Fruit fly (Drosophila melanogaster): Measurements from ENCODE around the gene CG10750.

CG10750 gene

dm6 chr2L:19325420-19325819 lies 25.4 kb downstream of the CG10750 start:
- TF ChIP-seq Dif (GFP tag; optimal IDR thresholded peaks at IDR 0.05; ENCODE audit: partially characterized antibody) = no peak
- TF ChIP-seq HLH106 (tag; optimal IDR thresholded peaks at IDR 0.05) = no peak
- TF ChIP-seq foxo (GFP tag; optimal IDR thresholded peaks at IDR 0.05) = peak in 1 of 2 experiments; percentile 39
- no peak for TF ChIP-seq dmrt93B (GFP tag; optimal IDR thresholded peaks at IDR 0.05)
- TF ChIP-seq dsf (GFP tag; optimal IDR thresholded peaks at IDR 0.05; ENCODE audit: borderline replicate concordance) = no peak
- no peak for TF ChIP-seq brk (GFP tag; optimal IDR thresholded peaks at IDR 0.05)
- no peak for TF ChIP-seq lola (GFP tag; optimal IDR thresholded peaks at IDR 0.05)
- TF ChIP-seq GATAd (GFP tag; optimal IDR thresholded peaks at IDR 0.05) = no peak
- TF ChIP-seq sv (GFP tag; optimal IDR thresholded peaks at IDR 0.05) = no peak
- TF ChIP-seq Hnf4 (GFP tag; optimal IDR thresholded peaks at IDR 0.05) = peak; percentile 0
- no peak for TF ChIP-seq Rel (GFP tag; optimal IDR thresholded peaks at IDR 0.05)
- no peak for TF ChIP-seq Rel (tag; optimal IDR thresholded peaks at IDR 0.05)
- no peak for TF ChIP-seq Jra (GFP tag; optimal IDR thresholded peaks at IDR 0.05)
- no peak for TF ChIP-seq Vsx2 (GFP tag; optimal IDR thresholded peaks at IDR 0.05; ENCODE audit: partially characterized antibody)
- no peak for TF ChIP-seq Hr78 (GFP tag; optimal IDR thresholded peaks at IDR 0.05)
- TF ChIP-seq Mio (GFP tag; optimal IDR thresholded peaks at IDR 0.05) = no peak
- TF ChIP-seq h (GFP tag; optimal IDR thresholded peaks at IDR 0.05) = peak; percentile 48
- TF ChIP-seq N (GFP tag; optimal IDR thresholded peaks at IDR 0.05) = no peak
- TF ChIP-seq woc (GFP tag; optimal IDR thresholded peaks at IDR 0.05) = peak; percentile 1
- no peak for TF ChIP-seq Hr83 (GFP tag; optimal IDR thresholded peaks at IDR 0.05; ENCODE audit: poor library complexity, severe bottlenecking)
- no peak for TF ChIP-seq pan (optimal IDR thresholded peaks at IDR 0.05)
- TF ChIP-seq br (GFP tag; optimal IDR thresholded peaks at IDR 0.05) = peak; percentile 34
- TF ChIP-seq psq (GFP tag; optimal IDR thresholded peaks at IDR 0.05) = peak; percentile 6
- TF ChIP-seq fru (GFP tag; optimal IDR thresholded peaks at IDR 0.05) = peak; percentile 36
- no peak for TF ChIP-seq CG9705 (GFP tag; optimal IDR thresholded peaks at IDR 0.05)
- no peak for TF ChIP-seq tai (GFP tag; optimal IDR thresholded peaks at IDR 0.05)
- TF ChIP-seq CG32264 (GFP tag; optimal IDR thresholded peaks at IDR 0.05) = no peak
- no peak for TF ChIP-seq jim (GFP tag; optimal IDR thresholded peaks at IDR 0.05)
- no peak for TF ChIP-seq Abd-B (GFP tag; optimal IDR thresholded peaks at IDR 0.05)
- TF ChIP-seq ey (GFP tag; optimal IDR thresholded peaks at IDR 0.05) = peak; percentile 41
- no peak for TF ChIP-seq CrebA (GFP tag; optimal IDR thresholded peaks at IDR 0.05; ENCODE audit: borderline replicate concordance)
- TF ChIP-seq sage (GFP tag; optimal IDR thresholded peaks at IDR 0.05) = no peak
- TF ChIP-seq Sp1 (GFP tag; optimal IDR thresholded peaks at IDR 0.05) = peak; percentile 13
- peak; percentile 39 for TF ChIP-seq rgr (GFP tag; optimal IDR thresholded peaks at IDR 0.05)
- peak; percentile 31 for TF ChIP-seq OdsH (GFP tag; optimal IDR thresholded peaks at IDR 0.05)
- TF ChIP-seq usp (GFP tag; optimal IDR thresholded peaks at IDR 0.05) = no peak

DNA sequence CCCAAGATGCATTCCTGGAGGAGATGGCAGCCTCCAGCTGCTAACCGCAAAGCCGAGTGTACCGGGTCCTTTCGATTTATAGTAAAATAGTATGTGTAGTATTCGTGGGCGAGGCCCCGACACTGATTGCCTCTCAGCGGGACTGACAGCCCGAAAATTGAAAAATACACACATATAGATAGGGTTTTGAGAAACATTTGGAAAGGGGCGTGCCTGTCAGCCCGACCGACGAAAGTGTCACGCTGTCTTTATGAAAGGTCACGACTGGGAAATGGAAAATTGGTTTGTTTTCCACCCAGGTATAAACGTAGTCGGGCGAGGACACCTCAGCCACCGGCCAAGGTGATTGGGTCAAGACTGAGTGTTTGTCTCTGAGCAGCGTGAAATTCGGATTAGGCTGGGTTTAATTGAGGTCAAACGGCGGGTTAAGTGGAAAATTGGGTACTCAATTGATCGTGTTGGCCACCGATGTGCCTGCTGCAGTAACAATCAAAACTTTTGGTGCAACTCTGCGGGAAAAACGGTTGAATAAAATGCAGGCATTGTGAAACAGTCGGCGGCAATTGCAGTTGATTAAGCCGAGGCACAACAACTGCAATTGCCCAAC lies 26.9 kb downstream of the CG10750 start:
- TF ChIP-seq Dif (GFP tag; optimal IDR thresholded peaks at IDR 0.05; ENCODE audit: partially characterized antibody) (no peak), dmrt93B (GFP tag; optimal IDR thresholded peaks at IDR 0.05) (no peak), GATAd (GFP tag; optimal IDR thresholded peaks at IDR 0.05) (no peak), foxo (GFP tag; optimal IDR thresholded peaks at IDR 0.05) (no peak), Hr83 (GFP tag; optimal IDR thresholded peaks at IDR 0.05; ENCODE audit: poor library complexity, severe bottlenecking) (no peak), tai (GFP tag; optimal IDR thresholded peaks at IDR 0.05) (no peak), h (GFP tag; optimal IDR thresholded peaks at IDR 0.05) (no peak), psq (GFP tag; optimal IDR thresholded peaks at IDR 0.05) (no peak)

dm6 chr2L:19327828-19328227 lies 27.8 kb downstream of the CG10750 start:
- peak; percentile 21 for TF ChIP-seq HLH106 (tag; optimal IDR thresholded peaks at IDR 0.05)
- peak; percentile 4 for TF ChIP-seq fru (GFP tag; optimal IDR thresholded peaks at IDR 0.05)
- peak; percentile 1 for TF ChIP-seq h (GFP tag; optimal IDR thresholded peaks at IDR 0.05)
- TF ChIP-seq Vsx2 (GFP tag; optimal IDR thresholded peaks at IDR 0.05; ENCODE audit: partially characterized antibody) = no peak
- TF ChIP-seq psq (GFP tag; optimal IDR thresholded peaks at IDR 0.05) = no peak

All from whole organism, wandering third instar larva.